Worm (Caenorhabditis elegans): ENCODE measurements around the gene srz-15.

DNA sequence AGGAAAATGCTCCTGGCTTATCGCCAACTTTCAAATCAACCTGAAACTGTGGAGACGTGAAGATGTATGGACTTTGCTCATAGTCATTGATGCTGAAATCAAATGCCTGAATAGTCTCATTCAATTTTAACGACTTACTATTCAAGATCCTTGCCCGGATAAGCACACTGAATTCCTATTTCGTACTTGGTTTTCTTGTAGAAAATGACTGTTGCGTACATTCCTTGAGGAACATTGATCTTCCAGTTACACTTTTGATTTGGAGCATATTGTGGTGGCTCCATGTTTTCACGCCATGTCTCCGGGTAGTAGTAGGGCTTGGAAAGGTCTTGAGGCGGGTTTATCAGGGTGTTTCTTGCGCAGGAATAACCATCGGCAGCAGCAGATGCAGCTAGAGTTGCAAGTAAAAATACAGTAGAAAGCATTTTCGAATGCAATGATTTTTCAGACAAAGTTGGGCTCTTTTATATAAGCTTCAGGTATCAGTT is 1.0 kb upstream of the srz-15 start, which contains the start of gene irg-6:
- TF ChIP-seq ama-1 (optimal IDR thresholded peaks at IDR 0.05) (no peak), aly-2 (tag; optimal IDR thresholded peaks at IDR 0.05) (no peak), pqm-1 (tag; optimal IDR thresholded peaks at IDR 0.05) (no peak), elt-3 (tag; optimal IDR thresholded peaks at IDR 0.05) (no peak)

Measured in whole organism, L1 larva.